Worm (Caenorhabditis elegans) whole organism, mixed stage, embryonic: ENCODE results near the gene pld-1.

Source experiments
- bed-3 ChIP-seq: fragments of 200-800 bp; sonication (Bioruptor generic); optimal IDR thresholded peaks from 3 replicates; lab custom pipeline; 2018; ENCODE audit warnings: mild to moderate bottlenecking, missing genetic modification characterization, moderate library complexity, missing compliant biosample characterization
- ceh-39 ChIP-seq: fragments of 150-350 bp; optimal IDR thresholded peaks from 2 replicates; lab custom pipeline; 2014; ENCODE audit warnings: missing biosample characterization, missing genetic modification characterization
- ceh-43 ChIP-seq: fragments of 200-800 bp; sonication (Bioruptor generic); optimal IDR thresholded peaks from 2 replicates; lab custom pipeline; 2018; ENCODE audit warnings: mild to moderate bottlenecking, missing genetic modification characterization, moderate library complexity, missing compliant biosample characterization
- ceh-83 ChIP-seq: fragments of 200-800 bp; sonication (Bioruptor generic); optimal IDR thresholded peaks from 2 replicates; lab custom pipeline; 2018; ENCODE audit warnings: mild to moderate bottlenecking, missing genetic modification characterization, missing compliant biosample characterization
- cnd-1 ChIP-seq: fragments of 200-800 bp; sonication (Bioruptor generic); optimal IDR thresholded peaks from 2 replicates; lab custom pipeline; 2018; ENCODE audit warnings: mild to moderate bottlenecking, missing genetic modification characterization, missing compliant biosample characterization
- drap-1 ChIP-seq: fragments of 200-800 bp; sonication (Bioruptor generic); optimal IDR thresholded peaks from 3 replicates; lab custom pipeline; 2018; ENCODE audit warnings: mild to moderate bottlenecking, missing genetic modification characterization, missing compliant biosample characterization
- elt-1 ChIP-seq: sonication (generic microtip); optimal IDR thresholded peaks from 2 replicates; lab custom pipeline; 2017; ENCODE audit warnings: missing genetic modification characterization, mild to moderate bottlenecking, missing compliant biosample characterization, antibody characterized with exemption, moderate library complexity, borderline replicate concordance; ENCODE audit not compliant: insufficient read depth
- elt-3 ChIP-seq: fragments of 150-350 bp; optimal IDR thresholded peaks from 2 replicates; lab custom pipeline; 2014; ENCODE audit warnings: missing biosample characterization, missing genetic modification characterization
- flh-1 ChIP-seq: fragments of 200-800 bp; sonication (Bioruptor generic); optimal IDR thresholded peaks from 2 replicates; lab custom pipeline; 2018; ENCODE audit warnings: mild to moderate bottlenecking, missing genetic modification characterization, moderate library complexity, missing compliant biosample characterization
- ham-2 ChIP-seq: fragments of 200-800 bp; sonication (Bioruptor generic); optimal IDR thresholded peaks from 2 replicates; lab custom pipeline; 2018; ENCODE audit warnings: mild to moderate bottlenecking, missing genetic modification characterization, missing compliant biosample characterization
- hlh-1 ChIP-seq: fragments of 150-350 bp; optimal IDR thresholded peaks from 2 replicates; lab custom pipeline; 2014; ENCODE audit warnings: missing biosample characterization, missing genetic modification reagents, missing genetic modification characterization
- lin-13 ChIP-seq: fragments of 150-350 bp; optimal IDR thresholded peaks from 2 replicates; lab custom pipeline; 2014; ENCODE audit warnings: missing biosample characterization, missing genetic modification characterization
- lin-32 ChIP-seq: fragments of 200-800 bp; sonication (Bioruptor generic); optimal IDR thresholded peaks from 2 replicates; lab custom pipeline; 2018; ENCODE audit warnings: mild to moderate bottlenecking, missing genetic modification characterization, missing compliant biosample characterization
- mab-5 ChIP-seq: fragments of 150-350 bp; optimal IDR thresholded peaks from 2 replicates; lab custom pipeline; 2014; ENCODE audit warnings: missing biosample characterization, missing genetic modification characterization
- mep-1 ChIP-seq: fragments of 150-350 bp; optimal IDR thresholded peaks from 2 replicates; lab custom pipeline; 2017; ENCODE audit warnings: missing biosample characterization, missing genetic modification reagents, missing genetic modification characterization, inconsistent platforms
- mls-2 ChIP-seq: sonication (generic microtip); optimal IDR thresholded peaks from 2 replicates; lab custom pipeline; 2016; ENCODE audit warnings: mild to moderate bottlenecking, missing genetic modification characterization, moderate library complexity, missing compliant biosample characterization
- nhr-12 ChIP-seq: fragments of 150-350 bp; optimal IDR thresholded peaks from 2 replicates; lab custom pipeline; 2014; ENCODE audit warnings: missing biosample characterization, missing genetic modification characterization
- nhr-2 ChIP-seq: fragments of 150-350 bp; optimal IDR thresholded peaks from 2 replicates; lab custom pipeline; 2014; ENCODE audit warnings: missing biosample characterization, missing genetic modification characterization
- nhr-28 ChIP-seq: fragments of 150-350 bp; optimal IDR thresholded peaks from 2 replicates; lab custom pipeline; 2014; ENCODE audit warnings: missing biosample characterization, missing genetic modification characterization
- pha-4 ChIP-seq: fragments of 150-350 bp; optimal IDR thresholded peaks from 2 replicates; lab custom pipeline; 2018; ENCODE audit warnings: missing biosample characterization, missing genetic modification reagents, missing genetic modification characterization
- sem-2 ChIP-seq: fragments of 200-800 bp; sonication (Bioruptor generic); optimal IDR thresholded peaks from 2 replicates; lab custom pipeline; 2018; ENCODE audit warnings: mild to moderate bottlenecking, missing genetic modification characterization, missing compliant biosample characterization
- snpc-4 ChIP-seq: fragments of 150-350 bp; optimal IDR thresholded peaks from 2 replicates; lab custom pipeline; 2014; ENCODE audit warnings: missing biosample characterization, missing genetic modification characterization
- sptf-1 ChIP-seq: sonication (generic microtip); optimal IDR thresholded peaks from 2 replicates; lab custom pipeline; 2017; ENCODE audit warnings: mild to moderate bottlenecking, missing genetic modification characterization, moderate library complexity, missing compliant biosample characterization
- tbx-8 ChIP-seq: fragments of 200-800 bp; sonication (Bioruptor generic); optimal IDR thresholded peaks from 2 replicates; lab custom pipeline; 2018; ENCODE audit warnings: mild to moderate bottlenecking, missing genetic modification characterization, moderate library complexity, missing compliant biosample characterization
- unc-39 ChIP-seq: fragments of 150-350 bp; optimal IDR thresholded peaks from 2 replicates; lab custom pipeline; 2014; ENCODE audit warnings: missing biosample characterization, missing genetic modification characterization
- unc-62 ChIP-seq: fragments of 150-350 bp; optimal IDR thresholded peaks from 2 replicates; lab custom pipeline; 2014; ENCODE audit warnings: missing biosample characterization, missing genetic modification reagents, missing genetic modification characterization
- zip-8 ChIP-seq: fragments of 150-350 bp; optimal IDR thresholded peaks from 2 replicates; lab custom pipeline; 2014; ENCODE audit warnings: missing biosample characterization, missing genetic modification characterization
- ztf-11 ChIP-seq: fragments of 150-350 bp; optimal IDR thresholded peaks from 2 replicates; lab custom pipeline; 2014; ENCODE audit warnings: missing biosample characterization, missing genetic modification characterization

pld-1 gene

ce11 chrII:5091640-5092243 is at the start of gene pld-1:
Gene pld-1 (minus strand): TSS chrII:5091690.
- no peak for TF ChIP-seq tbx-8 (GFP tag; lab: Kevin White, UChicago)
- no peak for TF ChIP-seq drap-1 (GFP tag; lab: Kevin White, UChicago)
- no peak for TF ChIP-seq elt-1 (tag; lab: Kevin White, UChicago)
- TF ChIP-seq ceh-83 (GFP tag; lab: Kevin White, UChicago) = no peak
- TF ChIP-seq nhr-2 (tag; lab: Kevin White, UChicago) = no peak
- TF ChIP-seq nhr-12 = no peak
- TF ChIP-seq unc-39 = no peak
- no peak for TF ChIP-seq sem-2
- no peak for TF ChIP-seq ceh-39 (tag; lab: Kevin White, UChicago)

ce11 chrII:5136296-5136767 is 44.8 kb upstream of the pld-1 start, which contains the start of gene F58A6.2:
Gene F58A6.2 (plus strand): TSS chrII:5136717.
- TF ChIP-seq ztf-11 (tag; lab: Kevin White, UChicago) (no peak), lin-13 (tag; lab: Kevin White, UChicago) (no peak), nhr-28 (tag; lab: Kevin White, UChicago) (no peak), hlh-1 (tag; lab: Kevin White, UChicago) (no peak), ceh-43 (GFP tag; lab: Kevin White, UChicago) (no peak), cnd-1 (no peak), ham-2 (GFP tag; lab: Kevin White, UChicago) (no peak), zip-8 (tag; lab: Kevin White, UChicago) (no peak), mls-2 (tag; lab: Kevin White, UChicago) (no peak), unc-62 (GFP tag; lab: Kevin White, UChicago) (no peak), mep-1 (tag; lab: Kevin White, UChicago) (no peak), tbx-8 (GFP tag; lab: Kevin White, UChicago) (no peak)

- TF ChIP-seq sptf-1 = no peak
- no peak for TF ChIP-seq ceh-43 (GFP tag; lab: Kevin White, UChicago)
- no peak for TF ChIP-seq ceh-83 (GFP tag; lab: Kevin White, UChicago)
- TF ChIP-seq lin-32 (GFP tag; lab: Kevin White, UChicago) = no peak
Measured at ce11 chrII:5131800-5132199, 40.3 kb upstream of the pld-1 start.

- TF ChIP-seq zip-8 (tag; lab: Kevin White, UChicago) (no peak), mab-5 (tag; lab: Kevin White, UChicago) (no peak), ceh-83 (GFP tag; lab: Kevin White, UChicago) (no peak), lin-13 (tag; lab: Kevin White, UChicago) (no peak), flh-1 (GFP tag; lab: Kevin White, UChicago) (no peak), lin-32 (GFP tag; lab: Kevin White, UChicago) (no peak), pha-4 (tag; lab: Kevin White, UChicago) (no peak)
Measured at ce11 chrII:5130081-5130480, 38.6 kb upstream of the pld-1 start, which contains the start of gene lgc-56. Gene lgc-56 (plus strand): TSS chrII:5130381.

- TF ChIP-seq ceh-43 (GFP tag; lab: Kevin White, UChicago) (no peak), lin-32 (GFP tag; lab: Kevin White, UChicago) (no peak), snpc-4 (tag; lab: Kevin White, UChicago) (no peak), elt-1 (tag; lab: Kevin White, UChicago) (no peak), ceh-83 (GFP tag; lab: Kevin White, UChicago) (no peak), unc-62 (GFP tag; lab: Kevin White, UChicago) (peak; percentile 86), elt-3 (no peak)
- TF ChIP-seq, all 35 proteins: peak for 1
Measured at ce11 chrII:5120612-5121011, 29.1 kb upstream of the pld-1 start.

- no peak for TF ChIP-seq nhr-2 (tag; lab: Kevin White, UChicago)
- TF ChIP-seq flh-1 (GFP tag; lab: Kevin White, UChicago) = no peak
- no peak for TF ChIP-seq elt-1 (tag; lab: Kevin White, UChicago)
- no peak for TF ChIP-seq ham-2 (GFP tag; lab: Kevin White, UChicago)
- TF ChIP-seq elt-3 = no peak
- no peak for TF ChIP-seq bed-3 (GFP tag; lab: Kevin White, UChicago)
- TF ChIP-seq ceh-39 (tag; lab: Kevin White, UChicago) = no peak
Measured at ce11 chrII:5115733-5116132, 24.2 kb upstream of the pld-1 start, which contains the start of gene srsy-1. Gene srsy-1 (plus strand): TSS chrII:5116033.
